Worm (Caenorhabditis elegans) whole organism, late embryonic: Measurements from ENCODE around the gene R13A5.7.
A peak's percentile ranks its signal among the peaks of the same experiment; 100 is the strongest.

Experiments
- F13H6.1 ChIP-seq: sonication (generic microtip); optimal IDR thresholded peaks from 2 replicates; lab custom pipeline; 2016; ENCODE audit warnings: missing genetic modification characterization, missing compliant biosample characterization
- K02D7.2 ChIP-seq: sonication (generic microtip); optimal IDR thresholded peaks from 2 replicates; lab custom pipeline; 2017; ENCODE audit warnings: mild to moderate bottlenecking, missing genetic modification characterization, missing compliant biosample characterization
- T23F11.4 ChIP-seq: fragments of 200-800 bp; sonication (Bioruptor generic); optimal IDR thresholded peaks from 2 replicates; lab custom pipeline; 2018; ENCODE audit warnings: mild to moderate bottlenecking, missing genetic modification characterization, missing compliant biosample characterization
- ama-1 ChIP-seq: fragments of 150-350 bp; optimal IDR thresholded peaks from 2 replicates; lab custom pipeline; 2014
- ceh-18 ChIP-seq: sonication (generic microtip); optimal IDR thresholded peaks from 2 replicates; lab custom pipeline; 2016; ENCODE audit warnings: missing genetic modification characterization, missing compliant biosample characterization
- ceh-19 ChIP-seq: fragments of 200-800 bp; sonication (Bioruptor generic); optimal IDR thresholded peaks from 2 replicates; lab custom pipeline; 2018; ENCODE audit warnings: mild to moderate bottlenecking, missing genetic modification characterization, missing compliant biosample characterization
- ceh-24 ChIP-seq: sonication (generic microtip); optimal IDR thresholded peaks from 2 replicates; lab custom pipeline; 2016; ENCODE audit warnings: mild to moderate bottlenecking, missing genetic modification characterization, missing compliant biosample characterization
- ceh-31 ChIP-seq: sonication (generic microtip); optimal IDR thresholded peaks from 2 replicates; lab custom pipeline; 2016; ENCODE audit warnings: missing genetic modification characterization, missing compliant biosample characterization
- ceh-45 ChIP-seq: fragments of 200-800 bp; sonication (Bioruptor generic); IDR thresholded peaks from 2 replicates; pipeline ENCODE4 v1.3.6; 2022; ENCODE audit warnings: missing genetic modification reagents, missing genetic modification characterization, missing compliant biosample characterization
- che-1 ChIP-seq: sonication (generic microtip); optimal IDR thresholded peaks from 2 replicates; lab custom pipeline; 2016; ENCODE audit warnings: mild to moderate bottlenecking, missing genetic modification characterization, missing compliant biosample characterization
- dve-1 ChIP-seq: sonication (generic microtip); optimal IDR thresholded peaks from 2 replicates; lab custom pipeline; 2017; ENCODE audit warnings: antibody characterized with exemption, mild to moderate bottlenecking, missing genetic modification characterization, missing compliant biosample characterization
- fax-1 ChIP-seq: sonication (generic microtip); optimal IDR thresholded peaks from 2 replicates; lab custom pipeline; 2016; ENCODE audit warnings: missing genotype, missing genetic modification characterization, missing compliant biosample characterization
- gmeb-2 ChIP-seq: sonication (generic microtip); optimal IDR thresholded peaks from 2 replicates; lab custom pipeline; 2016; ENCODE audit warnings: missing genetic modification characterization, inconsistent platforms, missing compliant biosample characterization
- hlh-8 ChIP-seq: sonication (generic microtip); optimal IDR thresholded peaks from 2 replicates; lab custom pipeline; 2016; ENCODE audit warnings: missing genotype, missing genetic modification characterization, missing compliant biosample characterization
- lin-11 ChIP-seq: fragments of 200-800 bp; sonication (Bioruptor generic); optimal IDR thresholded peaks from 2 replicates; lab custom pipeline; 2018; ENCODE audit warnings: mild to moderate bottlenecking, missing genetic modification characterization, missing compliant biosample characterization
- madf-2 ChIP-seq: sonication (generic microtip); optimal IDR thresholded peaks from 2 replicates; lab custom pipeline; 2017; ENCODE audit warnings: missing genetic modification characterization, missing compliant biosample characterization
- nfya-1 ChIP-seq: sonication (generic microtip); optimal IDR thresholded peaks from 2 replicates; lab custom pipeline; 2017; ENCODE audit warnings: missing genetic modification characterization, mild to moderate bottlenecking, missing compliant biosample characterization, antibody characterized with exemption, moderate library complexity
- nhr-232 ChIP-seq: sonication (generic microtip); optimal IDR thresholded peaks from 2 replicates; lab custom pipeline; 2016; ENCODE audit warnings: missing genetic modification characterization, missing compliant biosample characterization
- npax-4 ChIP-seq: sonication (generic microtip); optimal IDR thresholded peaks from 2 replicates; lab custom pipeline; 2016; ENCODE audit warnings: missing genetic modification characterization, missing compliant biosample characterization
- odd-2 ChIP-seq: sonication (generic microtip); optimal IDR thresholded peaks from 2 replicates; lab custom pipeline; 2017; ENCODE audit warnings: antibody characterized with exemption, mild to moderate bottlenecking, missing genetic modification characterization, missing compliant biosample characterization
- pag-3 ChIP-seq: sonication (generic microtip); optimal IDR thresholded peaks from 2 replicates; lab custom pipeline; 2016; ENCODE audit warnings: missing compliant biosample characterization, missing genetic modification characterization, borderline replicate concordance
- pat-9 ChIP-seq: fragments of 200-800 bp; sonication (Bioruptor generic); optimal IDR thresholded peaks from 2 replicates; lab custom pipeline; 2018; ENCODE audit warnings: mild to moderate bottlenecking, missing genetic modification characterization, moderate library complexity, missing compliant biosample characterization
- pax-1 ChIP-seq: fragments of 150-350 bp; optimal IDR thresholded peaks from 2 replicates; lab custom pipeline; 2014; ENCODE audit warnings: missing biosample characterization, missing genetic modification characterization
- pqm-1 ChIP-seq: sonication (generic microtip); optimal IDR thresholded peaks from 2 replicates; lab custom pipeline; 2016; ENCODE audit warnings: missing genetic modification characterization, missing compliant biosample characterization
- rnt-1 ChIP-seq: sonication (generic microtip); optimal IDR thresholded peaks from 2 replicates; lab custom pipeline; 2016; ENCODE audit warnings: missing genetic modification characterization, missing compliant biosample characterization
- sdc-2 ChIP-seq: sonication (generic microtip); optimal IDR thresholded peaks from 2 replicates; lab custom pipeline; 2016; ENCODE audit warnings: missing genotype, missing genetic modification characterization, missing compliant biosample characterization
- sox-2 ChIP-seq: fragments of 200-800 bp; sonication (Bioruptor generic); IDR thresholded peaks from 2 replicates; pipeline ENCODE4 v1.3.6; 2022; ENCODE audit warnings: missing genetic modification reagents, missing genetic modification characterization, missing compliant biosample characterization
- unc-3 ChIP-seq, 2 experiments: fragments of 200-800 bp in 1 of 2; sonication (Bioruptor generic) in 1 of 2; sonication (generic microtip) in 1 of 2; conservative IDR thresholded peaks in 1 of 2; optimal IDR thresholded peaks in 1 of 2; 2 replicates each; pipeline versions ENCODE4 v1.3.6 to Lab custom; 2016 to 2022; ENCODE audit warnings: missing compliant biosample characterization in 2 of 2, missing genetic modification characterization in 2 of 2, missing genetic modification reagents in 1 of 2
- unc-42 ChIP-seq: sonication (generic microtip); optimal IDR thresholded peaks from 2 replicates; lab custom pipeline; 2016; ENCODE audit warnings: missing genotype, missing genetic modification characterization, missing compliant biosample characterization
- unc-55 ChIP-seq: sonication (generic microtip); optimal IDR thresholded peaks from 2 replicates; lab custom pipeline; 2017; ENCODE audit warnings: missing biosample characterization, missing genetic modification reagents, missing genetic modification characterization

The R13A5.7 gene

DNA sequence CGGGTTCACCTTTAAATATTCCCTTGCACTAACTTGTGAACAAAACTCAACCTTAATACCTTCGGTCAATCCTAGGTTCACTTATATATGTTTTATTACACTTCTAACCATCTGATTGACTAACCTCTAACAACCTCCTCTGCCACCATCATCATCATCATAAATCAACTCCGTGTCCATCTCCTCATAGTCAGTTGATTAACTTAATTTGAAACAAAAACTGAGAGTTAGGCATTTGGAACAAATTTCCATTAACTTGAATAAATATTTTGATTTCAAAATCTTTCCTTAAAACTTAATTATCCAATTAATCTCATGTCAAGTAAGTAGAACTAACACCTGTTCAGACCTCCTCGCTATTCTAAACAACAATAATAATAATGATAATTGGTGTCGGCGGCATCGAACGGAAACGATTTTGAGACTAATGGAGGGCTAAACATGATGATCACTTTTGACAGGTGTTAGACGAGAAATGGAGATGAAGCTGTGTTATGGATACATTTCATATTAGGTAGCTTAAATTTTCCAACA is 16.2 kb downstream of the R13A5.7 start:
- TF ChIP-seq ceh-31 (tag; lab: Kevin White, UChicago) (no peak), pax-1 (no peak), pat-9 (tag; lab: Kevin White, UChicago) (no peak), dve-1 (tag; lab: Kevin White, UChicago) (no peak), che-1 (tag; lab: Kevin White, UChicago) (no peak), unc-55 (peak; percentile 22), nfya-1 (tag; lab: Kevin White, UChicago) (no peak), unc-42 (tag; lab: Kevin White, UChicago) (no peak)
- TF ChIP-seq, all 69 proteins: peak for 1

DNA sequence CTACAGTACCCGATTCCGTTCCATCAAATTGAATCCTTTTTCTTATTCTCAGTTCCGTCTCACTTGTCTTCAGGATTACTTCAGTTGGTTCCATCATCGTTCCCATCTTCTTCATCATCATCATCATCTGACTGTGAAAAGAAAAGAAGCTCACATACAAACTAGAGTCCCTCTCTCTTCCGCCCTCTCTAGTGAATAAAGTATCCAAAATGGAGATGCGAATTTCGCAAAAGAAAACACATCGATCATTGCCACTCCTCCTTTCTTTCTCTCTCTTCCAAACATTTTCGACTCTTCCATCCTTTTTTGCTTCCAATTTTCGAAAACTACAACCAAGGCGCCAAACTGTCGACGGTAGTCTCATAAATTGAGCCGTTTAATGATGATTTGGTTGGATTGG is 17.1 kb downstream of the R13A5.7 start:
- no peak for TF ChIP-seq lin-11 (tag; lab: Kevin White, UChicago)
- TF ChIP-seq pag-3 (tag; lab: Kevin White, UChicago): no peak
- no peak for TF ChIP-seq ceh-24 (tag; lab: Kevin White, UChicago)
- no peak for TF ChIP-seq pat-9 (tag; lab: Kevin White, UChicago)
- no peak for TF ChIP-seq npax-4 (tag; lab: Kevin White, UChicago)
- TF ChIP-seq sdc-2 (tag; lab: Kevin White, UChicago): no peak
- TF ChIP-seq nhr-232: no peak
- TF ChIP-seq unc-3 (GFP tag; conservative IDR thresholded peaks at IDR 0.05; lab: Robert Waterston, UW): no peak
- no peak for TF ChIP-seq unc-3 (tag; optimal IDR thresholded peaks at IDR 0.05; lab: Kevin White, UChicago)
- no peak for TF ChIP-seq F13H6.1 (tag; lab: Kevin White, UChicago)

DNA sequence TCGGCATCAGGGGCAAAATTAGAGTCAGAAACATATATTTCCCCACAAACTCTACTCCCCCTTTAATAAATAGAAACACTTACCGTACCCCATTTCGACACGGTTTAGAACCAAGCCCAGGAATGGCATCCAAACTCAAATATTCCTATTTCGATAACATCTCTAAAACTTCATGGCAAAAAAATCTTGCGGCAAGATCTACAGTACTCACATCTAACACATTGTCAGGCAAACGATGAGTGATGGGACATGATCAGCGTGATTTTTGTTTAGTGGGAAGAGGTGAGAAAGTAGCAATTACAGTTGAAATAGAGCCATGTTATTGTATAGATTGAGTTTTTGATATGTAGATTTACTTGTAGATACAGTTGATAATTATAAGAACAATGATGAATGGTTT is 19.0 kb downstream of the R13A5.7 start:
- no peak for TF ChIP-seq K02D7.2 (tag; lab: Kevin White, UChicago)
- no peak for TF ChIP-seq hlh-8 (tag; lab: Kevin White, UChicago)
- no peak for TF ChIP-seq ceh-18
- no peak for TF ChIP-seq lin-11 (tag; lab: Kevin White, UChicago)
- TF ChIP-seq madf-2: no peak
- TF ChIP-seq sox-2: no peak
- no peak for TF ChIP-seq ceh-19 (GFP tag; lab: Kevin White, UChicago)
- TF ChIP-seq T23F11.4 (GFP tag; lab: Kevin White, UChicago): no peak
- TF ChIP-seq fax-1 (tag; lab: Kevin White, UChicago): no peak
- no peak for TF ChIP-seq pqm-1 (tag; lab: Kevin White, UChicago)
- no peak for TF ChIP-seq pag-3 (tag; lab: Kevin White, UChicago)
- TF ChIP-seq pax-1: no peak
- TF ChIP-seq F13H6.1 (tag; lab: Kevin White, UChicago): no peak
- TF ChIP-seq ama-1: no peak
- TF ChIP-seq gmeb-2 (tag; lab: Kevin White, UChicago): no peak

DNA sequence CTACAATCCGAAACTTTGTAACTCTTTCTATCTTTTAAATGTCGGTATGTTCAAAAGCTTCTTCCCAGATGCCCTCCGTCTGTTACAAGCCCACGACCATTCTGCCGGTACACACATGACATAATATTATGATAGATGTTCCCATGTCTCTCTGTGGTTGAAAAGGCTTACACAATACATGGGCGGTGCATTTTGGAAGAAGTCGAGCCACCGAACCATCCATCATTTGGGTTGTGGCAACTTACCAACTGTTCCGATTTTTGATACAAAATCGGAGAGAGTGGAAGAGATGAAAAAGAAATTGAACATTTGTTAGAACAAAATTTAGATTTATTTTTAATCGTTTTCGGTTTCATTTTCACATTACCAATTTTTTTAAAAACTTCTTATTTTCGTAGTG is 21.0 kb downstream of the R13A5.7 start:
- TF ChIP-seq unc-55 (peak; percentile 86), ceh-45 (GFP tag; lab: Robert Waterston, UW) (no peak)
- TF ChIP-seq, all 69 proteins: peak for 1

DNA sequence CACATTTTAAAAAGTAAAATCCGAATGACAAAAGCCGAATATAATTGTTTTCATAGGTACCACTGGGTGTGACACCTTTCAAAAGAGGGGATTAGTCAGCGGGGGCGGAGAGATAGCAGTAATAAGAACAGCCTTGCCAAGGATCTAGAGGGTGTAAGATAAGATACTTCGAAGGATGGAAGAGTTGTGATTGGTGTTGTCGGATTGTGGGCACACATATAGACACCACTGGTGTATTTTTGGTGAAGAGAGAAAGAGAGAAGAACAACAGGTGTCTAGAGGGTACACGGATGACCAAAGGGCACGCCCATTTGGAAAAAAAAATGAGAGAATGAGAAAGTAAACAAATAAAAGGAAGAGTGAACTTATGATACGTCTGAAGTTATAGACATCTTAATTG is 24.7 kb downstream of the R13A5.7 start:
- TF ChIP-seq ceh-31 (tag; lab: Kevin White, UChicago): no peak
- TF ChIP-seq unc-55: peak; percentile 33
- peak; percentile 18 for TF ChIP-seq nfya-1 (tag; lab: Kevin White, UChicago)
- TF ChIP-seq rnt-1: peak; percentile 20

DNA sequence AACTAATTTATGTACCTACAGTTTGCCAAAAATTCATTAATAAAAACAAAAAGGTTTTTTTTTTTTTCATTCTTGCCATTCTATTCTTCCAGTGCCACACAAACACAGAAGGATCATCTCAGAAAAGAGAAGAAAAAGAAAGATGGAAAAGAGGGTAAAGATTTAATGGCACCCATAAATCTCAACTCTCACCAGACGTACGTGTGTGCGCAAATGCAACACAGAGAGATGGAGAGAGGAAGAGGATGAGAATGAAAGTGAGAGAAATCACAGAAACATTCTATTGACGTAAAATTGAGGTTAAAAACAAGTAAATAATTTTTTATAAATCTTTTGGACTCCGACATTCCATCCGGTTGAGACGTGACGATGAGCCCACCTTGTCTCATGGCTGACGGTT is 25.7 kb downstream of the R13A5.7 start:
- TF ChIP-seq odd-2 (tag; lab: Kevin White, UChicago) (no peak), unc-55 (peak; percentile 80), K02D7.2 (tag; lab: Kevin White, UChicago) (no peak), ceh-18 (peak; percentile 6)
